Fruit fly (Drosophila melanogaster) whole organism, embryonic: ENCODE data around the gene Pk34A.

Experiments used
- BEAF-32 ChIP-seq: fragments of 200-800 bp; sonication (Bioruptor generic); optimal IDR thresholded peaks from 3 replicates; lab custom pipeline; 2017; ENCODE audit warnings: missing biosample characterization, missing genetic modification characterization, mild to moderate bottlenecking, moderate library complexity, missing genetic modification reagents
- CG10267 ChIP-seq: fragments of 200-800 bp; sonication (Bioruptor generic); optimal IDR thresholded peaks from 2 replicates; lab custom pipeline; 2018; ENCODE audit warnings: missing biosample characterization, mild to moderate bottlenecking, missing genetic modification characterization, moderate library complexity
- CG10431 ChIP-seq: fragments of 200-800 bp; sonication (Bioruptor generic); optimal IDR thresholded peaks from 3 replicates; lab custom pipeline; 2018; ENCODE audit warnings: missing biosample characterization, mild to moderate bottlenecking, missing genetic modification characterization
- CG13624 ChIP-seq: fragments of 200-800 bp; sonication (Bioruptor generic); optimal IDR thresholded peaks from 2 replicates; lab custom pipeline; 2016; ENCODE audit warnings: missing biosample characterization, missing genetic modification characterization
- CG14014 ChIP-seq: fragments of 200-800 bp; sonication (Bioruptor generic); IDR thresholded peaks from 2 replicates; pipeline ENCODE4 v1.3.6; 2022; ENCODE audit warnings: missing biosample characterization, missing genetic modification characterization
- CG15073 ChIP-seq: fragments of 200-800 bp; sonication (Bioruptor generic); optimal IDR thresholded peaks from 2 replicates; lab custom pipeline; 2016; ENCODE audit warnings: missing biosample characterization, missing genetic modification characterization
- CG15269 ChIP-seq: fragments of 200-800 bp; sonication (Bioruptor generic); optimal IDR thresholded peaks from 2 replicates; lab custom pipeline; 2018; ENCODE audit warnings: missing biosample characterization, mild to moderate bottlenecking, missing genetic modification characterization, moderate library complexity
- CG15601 ChIP-seq: fragments of 200-800 bp; sonication (Bioruptor generic); optimal IDR thresholded peaks from 3 replicates; lab custom pipeline; 2019; ENCODE audit warnings: missing biosample characterization, mild to moderate bottlenecking, missing genetic modification characterization, moderate library complexity
- CG16863 ChIP-seq: fragments of 200-800 bp; sonication (Bioruptor generic); optimal IDR thresholded peaks from 3 replicates; lab custom pipeline; 2016; ENCODE audit warnings: missing biosample characterization, missing genetic modification characterization
- CG17361 ChIP-seq: fragments of 200-800 bp; sonication (Bioruptor generic); IDR thresholded peaks from 3 replicates; pipeline ENCODE4 v1.3.6; 2022; ENCODE audit warnings: missing biosample characterization, missing genetic modification characterization
- CG18011 ChIP-seq: fragments of 200-800 bp; sonication (Bioruptor generic); optimal IDR thresholded peaks from 2 replicates; lab custom pipeline; 2017; ENCODE audit warnings: missing biosample characterization, missing genetic modification characterization, mild to moderate bottlenecking, moderate library complexity, missing genotype
- CG34224 ChIP-seq: fragments of 200-800 bp; sonication (Bioruptor generic); IDR thresholded peaks from 3 replicates; pipeline ENCODE4 v1.3.6; 2022; ENCODE audit warnings: missing biosample characterization, missing genetic modification characterization; ENCODE audit not compliant: partially characterized antibody
- CG42726 ChIP-seq: fragments of 200-800 bp; sonication (Bioruptor generic); IDR thresholded peaks from 2 replicates; pipeline ENCODE4 v1.3.6; 2022; ENCODE audit warnings: missing biosample characterization, missing genetic modification characterization; ENCODE audit not compliant: partially characterized antibody
- CG6854 ChIP-seq: fragments of 200-800 bp; sonication (Bioruptor generic); optimal IDR thresholded peaks from 3 replicates; lab custom pipeline; 2017; ENCODE audit warnings: missing biosample characterization, mild to moderate bottlenecking, missing genetic modification characterization
- CG7786 ChIP-seq: fragments of 200-800 bp; sonication (Bioruptor generic); optimal IDR thresholded peaks from 2 replicates; lab custom pipeline; 2016; ENCODE audit warnings: missing biosample characterization, missing genetic modification characterization
- CG8281 ChIP-seq: fragments of 200-800 bp; sonication (Bioruptor generic); optimal IDR thresholded peaks from 2 replicates; lab custom pipeline; 2018; ENCODE audit warnings: missing biosample characterization, mild to moderate bottlenecking, missing genetic modification characterization, moderate library complexity
- CG8290 ChIP-seq, 3 experiments: fragments of 200-800 bp; sonication (Bioruptor generic); optimal IDR thresholded peaks; 2 replicates each; lab custom pipeline; 2016 to 2019; ENCODE audit warnings: missing biosample characterization in 3 of 3, missing genetic modification characterization in 3 of 3, mild to moderate bottlenecking in 2 of 3, moderate library complexity in 1 of 3
- CG9727 ChIP-seq: fragments of 200-800 bp; sonication (Bioruptor generic); optimal IDR thresholded peaks from 3 replicates; lab custom pipeline; 2017; ENCODE audit warnings: missing biosample characterization, mild to moderate bottlenecking, missing genetic modification characterization
- CG9797 ChIP-seq: fragments of 200-800 bp; sonication (Bioruptor generic); optimal IDR thresholded peaks from 3 replicates; lab custom pipeline; 2018; ENCODE audit warnings: missing biosample characterization, mild to moderate bottlenecking, missing genetic modification characterization
- CG9817 ChIP-seq: fragments of 200-800 bp; sonication (Bioruptor generic); optimal IDR thresholded peaks from 2 replicates; lab custom pipeline; 2018; ENCODE audit warnings: missing biosample characterization, mild to moderate bottlenecking, missing genetic modification characterization, moderate library complexity
- CG9932 ChIP-seq: fragments of 200-800 bp; sonication (Bioruptor generic); IDR thresholded peaks from 2 replicates; pipeline ENCODE4 v1.3.6; 2022; ENCODE audit warnings: missing biosample characterization, missing genetic modification characterization
- Drgx ChIP-seq: fragments of 200-800 bp; sonication (Bioruptor generic); IDR thresholded peaks from 2 replicates; pipeline ENCODE4 v1.3.6; 2022; ENCODE audit warnings: missing biosample characterization, missing genetic modification characterization
- H15 ChIP-seq: fragments of 200-800 bp; sonication (Bioruptor generic); IDR thresholded peaks from 3 replicates; pipeline ENCODE4 v1.3.6; 2022; ENCODE audit warnings: missing biosample characterization, missing genetic modification characterization
- H2.0 ChIP-seq: fragments of 200-800 bp; sonication (Bioruptor generic); IDR thresholded peaks from 2 replicates; pipeline ENCODE4 v1.3.6; 2022; ENCODE audit warnings: missing biosample characterization, missing genetic modification characterization
- HLH54F ChIP-seq: fragments of 200-800 bp; sonication (Bioruptor generic); optimal IDR thresholded peaks from 3 replicates; lab custom pipeline; 2016; ENCODE audit warnings: missing biosample characterization, missing genetic modification characterization
- Mes4 ChIP-seq: fragments of 200-800 bp; sonication (Bioruptor generic); optimal IDR thresholded peaks from 2 replicates; lab custom pipeline; 2016; ENCODE audit warnings: missing biosample characterization, missing genetic modification characterization
- Neu2 ChIP-seq: fragments of 200-800 bp; sonication (Bioruptor generic); optimal IDR thresholded peaks from 3 replicates; lab custom pipeline; 2016; ENCODE audit warnings: missing biosample characterization, missing genetic modification characterization, borderline replicate concordance
- Nf-YB ChIP-seq: fragments of 200-800 bp; sonication (Bioruptor generic); optimal IDR thresholded peaks from 3 replicates; lab custom pipeline; 2019; ENCODE audit warnings: missing biosample characterization, mild to moderate bottlenecking, missing genetic modification characterization, moderate library complexity
- Rx ChIP-seq: fragments of 200-800 bp; sonication (Bioruptor generic); IDR thresholded peaks from 2 replicates; pipeline ENCODE4 v1.3.6; 2022; ENCODE audit warnings: missing biosample characterization, missing genetic modification characterization
- Taf1 ChIP-seq: fragments of 200-800 bp; sonication (Bioruptor generic); IDR thresholded peaks from 2 replicates; pipeline ENCODE4 v1.3.6; 2022; ENCODE audit warnings: missing biosample characterization, missing genetic modification characterization
- Vsx1 ChIP-seq: fragments of 200-800 bp; sonication (Bioruptor generic); optimal IDR thresholded peaks from 2 replicates; lab custom pipeline; 2017; ENCODE audit warnings: missing biosample characterization, mild to moderate bottlenecking, missing genetic modification characterization, missing genetic modification reagents
- aop ChIP-seq: fragments of 200-800 bp; sonication (Bioruptor generic); IDR thresholded peaks from 2 replicates; pipeline ENCODE4 v1.3.6; 2022; ENCODE audit warnings: missing biosample characterization, missing genetic modification characterization
- disco-r ChIP-seq: fragments of 200-800 bp; sonication (Bioruptor generic); optimal IDR thresholded peaks from 2 replicates; lab custom pipeline; 2016; ENCODE audit warnings: missing biosample characterization, missing genetic modification characterization
- eve ChIP-seq, 2 experiments: fragments of >200 bp; optimal IDR thresholded peaks; 2 replicates each; lab custom pipeline; 2017; ENCODE audit warnings: missing biosample characterization in 2 of 2, missing genetic modification characterization in 2 of 2
- fd3F ChIP-seq: fragments of 200-800 bp; sonication (Bioruptor generic); optimal IDR thresholded peaks from 2 replicates; lab custom pipeline; 2018; ENCODE audit warnings: missing biosample characterization, mild to moderate bottlenecking, missing genetic modification characterization, moderate library complexity
- grn ChIP-seq: fragments of 200-800 bp; sonication (Bioruptor generic); optimal IDR thresholded peaks from 3 replicates; lab custom pipeline; 2017; ENCODE audit warnings: missing biosample characterization, missing genetic modification characterization
- insv ChIP-seq, 2 experiments: fragments of 200-800 bp; sonication (Bioruptor generic); optimal IDR thresholded peaks; 3 replicates each; lab custom pipeline; 2016 to 2018; ENCODE audit warnings: missing biosample characterization in 2 of 2, missing genetic modification characterization in 2 of 2
- klu ChIP-seq: fragments of 200-800 bp; sonication (Bioruptor generic); IDR thresholded peaks from 2 replicates; pipeline ENCODE4 v1.3.6; 2022; ENCODE audit warnings: missing biosample characterization, missing genetic modification characterization
- kni ChIP-seq: fragments of 200-800 bp; sonication (Bioruptor generic); optimal IDR thresholded peaks from 3 replicates; lab custom pipeline; 2017; ENCODE audit warnings: mild to moderate bottlenecking, missing biosample characterization, missing genetic modification reagents, missing genetic modification characterization
- nmo ChIP-seq: fragments of 200-800 bp; sonication (Bioruptor generic); optimal IDR thresholded peaks from 2 replicates; lab custom pipeline; 2018; ENCODE audit warnings: missing biosample characterization, mild to moderate bottlenecking, missing genetic modification characterization, moderate library complexity
- onecut ChIP-seq: fragments of 200-800 bp; sonication (Bioruptor generic); IDR thresholded peaks from 2 replicates; pipeline ENCODE4 v1.3.6; 2022; ENCODE audit warnings: missing biosample characterization, missing genetic modification characterization
- org-1 ChIP-seq: fragments of 200-800 bp; sonication (Bioruptor generic); optimal IDR thresholded peaks from 2 replicates; lab custom pipeline; 2017; ENCODE audit warnings: missing biosample characterization, missing genetic modification characterization
- ranshi ChIP-seq: fragments of 200-800 bp; sonication (Bioruptor generic); IDR thresholded peaks from 2 replicates; pipeline ENCODE4 v1.3.6; 2022; ENCODE audit warnings: missing biosample characterization, missing genetic modification characterization
- row ChIP-seq: fragments of 200-800 bp; sonication (Bioruptor generic); IDR thresholded peaks from 3 replicates; pipeline ENCODE4 v1.3.6; 2022; ENCODE audit warnings: missing biosample characterization, missing genetic modification characterization
- run ChIP-seq: fragments of 200-800 bp; sonication (Bioruptor generic); optimal IDR thresholded peaks from 3 replicates; lab custom pipeline; 2018; ENCODE audit warnings: missing biosample characterization, mild to moderate bottlenecking, missing genetic modification characterization
- schlank ChIP-seq: fragments of 200-800 bp; sonication (Bioruptor generic); optimal IDR thresholded peaks from 2 replicates; lab custom pipeline; 2018; ENCODE audit warnings: missing biosample characterization, mild to moderate bottlenecking, missing genetic modification characterization
- sens ChIP-seq: fragments of 200-800 bp; sonication (Bioruptor generic); peaks from one replicate; lab custom pipeline; 2016; ENCODE audit warnings: missing biosample characterization, missing genetic modification characterization
- slbo ChIP-seq: fragments of 200-800 bp; sonication (Bioruptor generic); IDR thresholded peaks from 2 replicates; pipeline ENCODE4 v1.3.6; 2022; ENCODE audit warnings: missing biosample characterization, missing genetic modification characterization
- slou ChIP-seq: fragments of 200-800 bp; sonication (Bioruptor generic); optimal IDR thresholded peaks from 3 replicates; lab custom pipeline; 2016; ENCODE audit warnings: missing biosample characterization, missing genetic modification characterization
- sug ChIP-seq: fragments of 200-800 bp; optimal IDR thresholded peaks from 2 replicates; lab custom pipeline; 2019; ENCODE audit warnings: missing biosample characterization, mild to moderate bottlenecking, missing genetic modification characterization, moderate library complexity
- usp ChIP-seq: fragments of >200 bp; optimal IDR thresholded peaks from 2 replicates; lab custom pipeline; 2017; ENCODE audit warnings: missing biosample characterization, missing genetic modification characterization
- z ChIP-seq: fragments of 200-800 bp; sonication (Bioruptor generic); IDR thresholded peaks from 3 replicates; pipeline ENCODE4 v1.3.6; 2022; ENCODE audit warnings: missing biosample characterization, missing genetic modification characterization

Pk34A gene

dm6 chr2L:13179095-13179494, 20.5 kb downstream of the Pk34A start, which contains the start of gene Alg7 (continued):
- TF ChIP-seq insv (GFP tag; optimal IDR thresholded peaks at IDR 0.05; lab: Kevin White, UChicago) (no peak), Drgx (GFP tag; lab: Robert Waterston, UW) (no peak), H2.0 (GFP tag; lab: Robert Waterston, UW) (no peak), CG18011 (GFP tag; lab: Kevin White, UChicago) (no peak), disco-r (no peak), CG9817 (tag; lab: Kevin White, UChicago) (no peak), nmo (GFP tag; lab: Kevin White, UChicago) (no peak), CG15601 (no peak), kni (no peak), fd3F (GFP tag; lab: Kevin White, UChicago) (no peak), CG15269 (tag; lab: Kevin White, UChicago) (no peak), CG8281 (tag; lab: Kevin White, UChicago) (no peak), Rx (no peak), CG6854 (GFP tag; lab: Kevin White, UChicago) (no peak), CG10431 (GFP tag; lab: Kevin White, UChicago) (no peak), Mes4 (GFP tag; lab: Kevin White, UChicago) (no peak), row (GFP tag; lab: Robert Waterston, UW) (no peak), CG15073 (no peak), onecut (no peak), aop (GFP tag; lab: Robert Waterston, UW) (no peak), slou (GFP tag; lab: Kevin White, UChicago) (no peak), Neu2 (GFP tag; lab: Kevin White, UChicago) (no peak), ranshi (GFP tag; lab: Robert Waterston, UW) (no peak), CG16863 (GFP tag; lab: Kevin White, UChicago) (no peak), CG8290 (GFP tag; optimal IDR thresholded peaks at IDR 0.05; lab: Kevin White, UChicago) (no peak), CG8290 (tag; optimal IDR thresholded peaks at IDR 0.05; lab: Kevin White, UChicago) (no peak), H15 (GFP tag; lab: Robert Waterston, UW) (no peak), CG10267 (tag; lab: Kevin White, UChicago) (peak; percentile 50), grn (GFP tag; lab: Kevin White, UChicago) (no peak), sug (no peak), Taf1 (GFP tag; lab: Robert Waterston, UW) (no peak), usp (GFP tag; lab: Kevin White, UChicago) (no peak), CG34224 (GFP tag; lab: Robert Waterston, UW) (no peak), HLH54F (GFP tag; lab: Kevin White, UChicago) (no peak), BEAF-32 (peak; percentile 6), org-1 (GFP tag; lab: Kevin White, UChicago) (no peak), CG13624 (GFP tag; lab: Kevin White, UChicago) (no peak), CG17361 (GFP tag; lab: Robert Waterston, UW) (no peak), z (GFP tag; lab: Robert Waterston, UW) (no peak), eve (GFP tag; optimal IDR thresholded peaks at IDR 0.05; lab: Kevin White, UChicago) (no peak), slbo (GFP tag; lab: Robert Waterston, UW) (no peak), run (tag; lab: Kevin White, UChicago) (no peak), CG14014 (GFP tag; lab: Robert Waterston, UW) (no peak), klu (GFP tag; lab: Robert Waterston, UW) (no peak), Vsx1 (GFP tag; lab: Kevin White, UChicago) (no peak), sens (no peak), CG7786 (GFP tag; lab: Kevin White, UChicago) (no peak), CG9797 (GFP tag; lab: Kevin White, UChicago) (peak; percentile 72), schlank (tag; lab: Kevin White, UChicago) (no peak), CG9932 (GFP tag; lab: Robert Waterston, UW) (no peak), Nf-YB (GFP tag; lab: Kevin White, UChicago) (no peak), CG42726 (GFP tag; lab: Robert Waterston, UW) (no peak), CG9727 (GFP tag; lab: Kevin White, UChicago) (no peak)
